Fruit fly (Drosophila melanogaster) whole organism, embryonic: ENCODE results near the gene RpS28a.

Experiments
- Asciz ChIP-seq: fragments of 200-800 bp; sonication (Bioruptor generic); optimal IDR thresholded peaks from 2 replicates; lab custom pipeline; 2017; ENCODE audit warnings: missing biosample characterization, mild to moderate bottlenecking, missing genetic modification characterization, missing genetic modification reagents
- Awh ChIP-seq: fragments of 200-800 bp; sonication (Bioruptor generic); IDR thresholded peaks from 2 replicates; pipeline ENCODE4, ENCODE4 v1.3.6; 2022; ENCODE audit warnings: missing biosample characterization, missing genetic modification characterization
- CG10366 ChIP-seq: fragments of 200-800 bp; sonication (Bioruptor generic); IDR thresholded peaks from 2 replicates; pipeline ENCODE4 v1.3.6; 2022; ENCODE audit warnings: missing biosample characterization, missing genetic modification characterization
- CG10543 ChIP-seq: fragments of 200-800 bp; sonication (Bioruptor generic); optimal IDR thresholded peaks from 3 replicates; lab custom pipeline; 2017; ENCODE audit warnings: missing biosample characterization, mild to moderate bottlenecking, missing genetic modification characterization, moderate library complexity
- CG10979 ChIP-seq: fragments of 200-800 bp; sonication (Bioruptor generic); optimal IDR thresholded peaks from 2 replicates; lab custom pipeline; 2018; ENCODE audit warnings: missing biosample characterization, mild to moderate bottlenecking, missing genetic modification characterization, moderate library complexity
- CG17385 ChIP-seq: fragments of 200-800 bp; sonication (Bioruptor generic); optimal IDR thresholded peaks from 3 replicates; lab custom pipeline; 2018; ENCODE audit warnings: missing biosample characterization, mild to moderate bottlenecking, missing genetic modification characterization
- CG17829 ChIP-seq: fragments of 200-800 bp; optimal IDR thresholded peaks from 2 replicates; lab custom pipeline; 2019; ENCODE audit warnings: missing biosample characterization, mild to moderate bottlenecking, missing genetic modification characterization, moderate library complexity
- CG18476 ChIP-seq: fragments of 200-800 bp; sonication (Bioruptor generic); optimal IDR thresholded peaks from 2 replicates; lab custom pipeline; 2016; ENCODE audit warnings: missing biosample characterization, mild to moderate bottlenecking, missing genetic modification characterization
- CG18619 ChIP-seq: fragments of 200-800 bp; sonication (Bioruptor generic); optimal IDR thresholded peaks from 3 replicates; lab custom pipeline; 2017; ENCODE audit warnings: missing biosample characterization, mild to moderate bottlenecking, missing genetic modification characterization
- CG18764 ChIP-seq: fragments of 200-800 bp; sonication (Bioruptor generic); optimal IDR thresholded peaks from 3 replicates; lab custom pipeline; 2016; ENCODE audit warnings: missing biosample characterization, missing genetic modification characterization
- CG2116 ChIP-seq: fragments of 200-800 bp; sonication (Bioruptor generic); optimal IDR thresholded peaks from 3 replicates; lab custom pipeline; 2018; ENCODE audit warnings: missing biosample characterization, mild to moderate bottlenecking, missing genetic modification characterization
- CG2875 ChIP-seq: fragments of 200-800 bp; sonication (Bioruptor generic); optimal IDR thresholded peaks from 2 replicates; lab custom pipeline; 2017; ENCODE audit warnings: missing biosample characterization, mild to moderate bottlenecking, missing genetic modification characterization, missing genetic modification reagents
- CG30403 ChIP-seq: fragments of 200-800 bp; sonication (Bioruptor generic); optimal IDR thresholded peaks from 3 replicates; lab custom pipeline; 2016; ENCODE audit warnings: missing biosample characterization, missing genetic modification characterization
- CG6654 ChIP-seq: fragments of 200-800 bp; sonication (Bioruptor generic); optimal IDR thresholded peaks from 2 replicates; lab custom pipeline; 2017; ENCODE audit warnings: missing biosample characterization, mild to moderate bottlenecking, missing genetic modification characterization
- CG8089 ChIP-seq: fragments of 200-800 bp; sonication (Bioruptor generic); optimal IDR thresholded peaks from 3 replicates; lab custom pipeline; 2016; ENCODE audit warnings: missing biosample characterization, missing genetic modification characterization
- CG9609 ChIP-seq: fragments of 200-800 bp; sonication (Bioruptor generic); optimal IDR thresholded peaks from 3 replicates; lab custom pipeline; 2016; ENCODE audit warnings: missing biosample characterization, missing genetic modification characterization
- CG9932 ChIP-seq: fragments of 200-800 bp; sonication (Bioruptor generic); IDR thresholded peaks from 2 replicates; pipeline ENCODE4 v1.3.6; 2022; ENCODE audit warnings: missing biosample characterization, missing genetic modification characterization
- D ChIP-seq, 2 experiments: fragments of 200-800 bp in 1 of 2; fragments of >200 bp in 1 of 2; sonication (Bioruptor generic) in 1 of 2; optimal IDR thresholded peaks; 2 replicates in 1 of 2; 3 replicates in 1 of 2; lab custom pipeline; 2017; ENCODE audit warnings: mild to moderate bottlenecking in 1 of 2, missing biosample characterization in 1 of 2, missing genetic modification characterization in 1 of 2, missing genetic modification reagents in 1 of 2
- Gsc ChIP-seq: fragments of 200-800 bp; sonication (Bioruptor generic); IDR thresholded peaks from 2 replicates; pipeline ENCODE4 v1.3.6; 2022; ENCODE audit warnings: missing biosample characterization, missing genetic modification characterization
- HLH3B ChIP-seq: fragments of 200-800 bp; sonication (Bioruptor generic); IDR thresholded peaks from 2 replicates; pipeline ENCODE4 v1.3.6; 2022; ENCODE audit warnings: missing biosample characterization, missing genetic modification characterization
- HLH54F ChIP-seq: fragments of 200-800 bp; sonication (Bioruptor generic); optimal IDR thresholded peaks from 3 replicates; lab custom pipeline; 2016; ENCODE audit warnings: missing biosample characterization, missing genetic modification characterization
- Hr39 ChIP-seq: fragments of >200 bp; optimal IDR thresholded peaks from 2 replicates; lab custom pipeline; 2017
- Mad ChIP-seq: fragments of 200-800 bp; sonication (Bioruptor generic); optimal IDR thresholded peaks from 2 replicates; lab custom pipeline; 2016; ENCODE audit warnings: missing biosample characterization, missing genetic modification characterization
- Myb ChIP-seq: fragments of 200-800 bp; sonication (Bioruptor generic); optimal IDR thresholded peaks from 2 replicates; lab custom pipeline; 2016; ENCODE audit warnings: missing biosample characterization, missing genetic modification characterization
- NK7.1 ChIP-seq: fragments of 200-800 bp; sonication (Bioruptor generic); optimal IDR thresholded peaks from 3 replicates; lab custom pipeline; 2016; ENCODE audit warnings: missing biosample characterization, missing genetic modification characterization
- NfI ChIP-seq: fragments of 200-800 bp; sonication (Bioruptor generic); optimal IDR thresholded peaks from 3 replicates; lab custom pipeline; 2018; ENCODE audit warnings: missing biosample characterization, mild to moderate bottlenecking, missing genetic modification characterization, moderate library complexity
- Sin3A ChIP-seq: fragments of >200 bp; optimal IDR thresholded peaks from 2 replicates; lab custom pipeline; 2018
- Ssrp ChIP-seq: fragments of 200-800 bp; sonication (Bioruptor generic); optimal IDR thresholded peaks from 2 replicates; lab custom pipeline; 2018; ENCODE audit warnings: missing biosample characterization, mild to moderate bottlenecking, missing genetic modification characterization, moderate library complexity
- Stat92E ChIP-seq, 3 experiments: fragments of >200 bp in 2 of 3; fragments of 200-800 bp in 1 of 3; sonication (Bioruptor generic) in 1 of 3; optimal IDR thresholded peaks; 2 replicates each; lab custom pipeline; 2017 to 2019; ENCODE audit warnings: missing biosample characterization in 3 of 3, missing genetic modification characterization in 3 of 3, mild to moderate bottlenecking in 1 of 3, moderate library complexity in 1 of 3
- Taf1 ChIP-seq: fragments of 200-800 bp; sonication (Bioruptor generic); IDR thresholded peaks from 2 replicates; pipeline ENCODE4 v1.3.6; 2022; ENCODE audit warnings: missing biosample characterization, missing genetic modification characterization
- YL-1 ChIP-seq: fragments of 200-800 bp; sonication (Bioruptor generic); optimal IDR thresholded peaks from 3 replicates; lab custom pipeline; 2017; ENCODE audit warnings: missing biosample characterization, mild to moderate bottlenecking, missing genetic modification characterization
- ara ChIP-seq: fragments of 200-800 bp; sonication (Bioruptor generic); IDR thresholded peaks from 2 replicates; pipeline ENCODE4 v1.3.6; 2022; ENCODE audit warnings: missing biosample characterization, missing genetic modification characterization
- ash1 ChIP-seq: fragments of 200-800 bp; sonication (Bioruptor generic); optimal IDR thresholded peaks from 2 replicates; lab custom pipeline; 2018; ENCODE audit warnings: missing biosample characterization, mild to moderate bottlenecking, missing genetic modification characterization
- bigmax ChIP-seq: fragments of 200-800 bp; sonication (Bioruptor generic); optimal IDR thresholded peaks from 2 replicates; lab custom pipeline; 2018; ENCODE audit warnings: missing biosample characterization, mild to moderate bottlenecking, missing genetic modification characterization
- croc ChIP-seq: fragments of 200-800 bp; sonication (Bioruptor generic); conservative IDR thresholded peaks from 3 replicates; pipeline ENCODE4 v1.3.6; 2022; ENCODE audit warnings: missing biosample characterization, missing genetic modification characterization
- fd102C ChIP-seq: fragments of 200-800 bp; sonication (Bioruptor generic); optimal IDR thresholded peaks from 2 replicates; lab custom pipeline; 2018; ENCODE audit warnings: missing biosample characterization, mild to moderate bottlenecking, missing genetic modification characterization, moderate library complexity
- gce ChIP-seq: fragments of 200-800 bp; sonication (Bioruptor generic); IDR thresholded peaks from 3 replicates; pipeline ENCODE4 v1.3.6; 2022; ENCODE audit warnings: missing biosample characterization, missing genetic modification characterization
- lbe ChIP-seq: fragments of 200-800 bp; sonication (Bioruptor generic); optimal IDR thresholded peaks from 2 replicates; lab custom pipeline; 2016; ENCODE audit warnings: missing biosample characterization, mild to moderate bottlenecking, missing genetic modification characterization
- odd ChIP-seq: fragments of 200-800 bp; sonication (Bioruptor generic); optimal IDR thresholded peaks from 2 replicates; lab custom pipeline; 2017; ENCODE audit warnings: missing biosample characterization, mild to moderate bottlenecking, missing genetic modification characterization
- pfk ChIP-seq: fragments of 200-800 bp; sonication (Bioruptor generic); optimal IDR thresholded peaks from 2 replicates; lab custom pipeline; 2018; ENCODE audit warnings: missing biosample characterization, mild to moderate bottlenecking, missing genetic modification characterization, moderate library complexity
- pho ChIP-seq: fragments of 200-800 bp; sonication (Bioruptor generic); optimal IDR thresholded peaks from 2 replicates; lab custom pipeline; 2016; ENCODE audit warnings: missing biosample characterization, missing genetic modification characterization
- pros ChIP-seq: fragments of 200-800 bp; sonication (Bioruptor generic); optimal IDR thresholded peaks from 3 replicates; lab custom pipeline; 2019; ENCODE audit warnings: missing biosample characterization, mild to moderate bottlenecking, missing genetic modification characterization, moderate library complexity
- salm ChIP-seq: fragments of 200-800 bp; sonication (Bioruptor generic); optimal IDR thresholded peaks from 2 replicates; lab custom pipeline; 2018; ENCODE audit warnings: missing biosample characterization, mild to moderate bottlenecking, missing genetic modification characterization
- sens ChIP-seq: fragments of 200-800 bp; sonication (Bioruptor generic); peaks from one replicate; lab custom pipeline; 2016; ENCODE audit warnings: missing biosample characterization, missing genetic modification characterization
- tll ChIP-seq, 2 experiments: fragments of 200-800 bp in 1 of 2; fragments of >200 bp in 1 of 2; sonication (Bioruptor generic) in 1 of 2; optimal IDR thresholded peaks; 2 replicates each; lab custom pipeline; 2017 to 2019; ENCODE audit warnings: missing biosample characterization in 2 of 2, missing genetic modification characterization in 2 of 2, mild to moderate bottlenecking in 1 of 2, moderate library complexity in 1 of 2
- ttk ChIP-seq: fragments of 200-800 bp; sonication (Bioruptor generic); IDR thresholded peaks from 2 replicates; pipeline ENCODE4 v2.1.2; 2022; ENCODE audit warnings: missing biosample characterization, missing genetic modification characterization
- vnd ChIP-seq: fragments of 200-800 bp; sonication (Bioruptor generic); IDR thresholded peaks from 3 replicates; pipeline ENCODE4 v1.3.6; 2022; ENCODE audit warnings: missing biosample characterization, missing genetic modification characterization; ENCODE audit not compliant: partially characterized antibody
- wdn ChIP-seq: fragments of 200-800 bp; sonication (Bioruptor generic); IDR thresholded peaks from 2 replicates; pipeline ENCODE4 v1.3.6; 2022; ENCODE audit warnings: missing biosample characterization, missing genetic modification characterization
- z ChIP-seq: fragments of 200-800 bp; sonication (Bioruptor generic); IDR thresholded peaks from 3 replicates; pipeline ENCODE4 v1.3.6; 2022; ENCODE audit warnings: missing biosample characterization, missing genetic modification characterization
- zen ChIP-seq: fragments of 200-800 bp; sonication (Bioruptor generic); optimal IDR thresholded peaks from 3 replicates; lab custom pipeline; 2018; ENCODE audit warnings: missing biosample characterization, mild to moderate bottlenecking, missing genetic modification characterization, moderate library complexity

Gene RpS28a

dm6 chr3R:29997607-29998236 lies 24.7 kb downstream of the RpS28a start, which contains the start of the genes CG15525 and CG11504 (continued):
- TF ChIP-seq gce (GFP tag; lab: Robert Waterston, UW) (no peak), CG10366 (peak; percentile 54; the same call in 1 of the 2 replicates), croc (GFP tag; lab: Robert Waterston, UW) (no peak; the same call in 2 of the 3 replicates), fd102C (GFP tag; lab: Kevin White, UChicago) (no peak), CG17385 (GFP tag; lab: Kevin White, UChicago) (peak; percentile 92), Awh (no peak), Gsc (GFP tag; lab: Robert Waterston, UW) (no peak), Hr39 (no peak), HLH54F (GFP tag; lab: Kevin White, UChicago) (peak; percentile 47), CG30403 (GFP tag; lab: Kevin White, UChicago) (peak; percentile 71), ash1 (GFP tag; lab: Kevin White, UChicago) (no peak), NfI (GFP tag; lab: Kevin White, UChicago) (peak; percentile 36), NK7.1 (GFP tag; lab: Kevin White, UChicago) (no peak), CG2875 (GFP tag; lab: Kevin White, UChicago) (no peak), YL-1 (GFP tag; lab: Kevin White, UChicago) (peak; percentile 79), ttk (peak; percentile 53; the same call in 1 of the 2 replicates), tll (GFP tag; optimal IDR thresholded peaks at IDR 0.05; lab: Kevin White, UChicago) (no peak), D (optimal IDR thresholded peaks at IDR 0.05; lab: Kevin White, UChicago) (no peak), D (GFP tag; optimal IDR thresholded peaks at IDR 0.05; lab: Kevin White, UChicago) (no peak), CG18476 (GFP tag; lab: Kevin White, UChicago) (peak; percentile 47), pros (GFP tag; lab: Kevin White, UChicago) (no peak), CG18619 (GFP tag; lab: Kevin White, UChicago) (no peak), Sin3A (lab: Kevin White, UChicago) (peak; percentile 48), z (GFP tag; lab: Robert Waterston, UW) (no peak), CG6654 (GFP tag; lab: Kevin White, UChicago) (no peak), Myb (GFP tag; lab: Kevin White, UChicago) (no peak), salm (no peak), pho (GFP tag; lab: Kevin White, UChicago) (peak; percentile 49), wdn (no peak), pfk (no peak), bigmax (GFP tag; lab: Kevin White, UChicago) (no peak), lbe (GFP tag; lab: Kevin White, UChicago) (no peak), ara (GFP tag; lab: Robert Waterston, UW) (no peak), CG9609 (GFP tag; lab: Kevin White, UChicago) (peak; percentile 36), vnd (peak; percentile 90), Mad (GFP tag; lab: Kevin White, UChicago) (peak; percentile 50), Ssrp (tag; lab: Kevin White, UChicago) (peak; percentile 29), CG8089 (GFP tag; lab: Kevin White, UChicago) (peak; percentile 16), Stat92E (GFP tag; optimal IDR thresholded peaks at IDR 0.05; lab: Kevin White, UChicago) (no peak), sens (peak; percentile 96), CG10979 (tag; lab: Kevin White, UChicago) (peak; percentile 22), CG9932 (peak; percentile 84), Taf1 (GFP tag; lab: Robert Waterston, UW) (no peak), Asciz (GFP tag; lab: Kevin White, UChicago) (no peak), CG2116 (GFP tag; lab: Kevin White, UChicago) (peak; percentile 88), CG17829 (tag; lab: Kevin White, UChicago) (peak; percentile 43), CG10543 (GFP tag; lab: Kevin White, UChicago) (no peak), CG18764 (GFP tag; lab: Kevin White, UChicago) (peak; percentile 19), zen (peak; percentile 32), odd (no peak), HLH3B (peak; percentile 58; the same call in 1 of the 2 replicates)
